Worm (Caenorhabditis elegans): ENCODE measurements around the gene ppm-1.A.

Gene ppm-1.A

ce11 chrV:10536808-10537207, 620 bp upstream of the ppm-1.A start (continued):
- TF ChIP-seq nhr-237 (tag; optimal IDR thresholded peaks at IDR 0.05) (no peak), skn-1 (tag; optimal IDR thresholded peaks at IDR 0.05) (no peak), mab-5 (tag; optimal IDR thresholded peaks at IDR 0.05) (peak; percentile 87), nhr-25 (tag; optimal IDR thresholded peaks at IDR 0.05) (peak; percentile 93), peb-1 (tag; optimal IDR thresholded peaks at IDR 0.05) (no peak), R02D3.7 (tag; optimal IDR thresholded peaks at IDR 0.05) (peak; percentile 42), lin-39 (tag; optimal IDR thresholded peaks at IDR 0.05) (peak; percentile 2), alr-1 (tag; optimal IDR thresholded peaks at IDR 0.05) (no peak), mbf-1 (tag; optimal IDR thresholded peaks at IDR 0.05) (no peak), ceh-82 (tag; optimal IDR thresholded peaks at IDR 0.05) (peak; percentile 44), aly-2 (tag; optimal IDR thresholded peaks at IDR 0.05) (no peak)

DNA sequence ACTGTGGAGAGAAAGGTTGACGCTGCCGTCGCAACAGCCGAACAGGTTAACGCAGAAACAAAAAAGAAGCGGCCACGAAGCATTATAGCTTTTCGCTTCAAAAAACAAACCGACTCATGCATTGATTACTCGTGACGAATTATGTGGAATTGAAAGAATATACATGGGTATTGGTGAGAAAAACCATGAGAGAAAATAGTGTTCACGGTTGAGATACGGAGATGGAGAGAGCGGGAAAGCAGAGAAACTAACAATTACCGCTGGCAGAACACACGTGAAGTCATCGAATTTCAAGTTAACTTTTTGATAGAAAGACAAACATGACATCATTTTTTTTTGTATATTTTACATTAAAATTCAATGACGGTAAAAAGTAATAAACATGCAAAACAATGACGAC, 863 bp downstream of the ppm-1.A start:
- TF ChIP-seq nhr-77 (tag; optimal IDR thresholded peaks at IDR 0.05) = no peak
- TF ChIP-seq F13H6.1 (tag; optimal IDR thresholded peaks at IDR 0.05) = peak; percentile 28
- no peak for TF ChIP-seq aly-2 (tag; optimal IDR thresholded peaks at IDR 0.05)
- peak; percentile 30 for TF ChIP-seq ztf-4 (tag; optimal IDR thresholded peaks at IDR 0.05)
- TF ChIP-seq mdl-1 (tag; optimal IDR thresholded peaks at IDR 0.05) = peak in 1 of 2 experiments; percentile 12
- TF ChIP-seq nhr-129 (tag; optimal IDR thresholded peaks at IDR 0.05) = peak; percentile 41
- no peak for TF ChIP-seq nhr-6 (tag; optimal IDR thresholded peaks at IDR 0.05)
- no peak for TF ChIP-seq mab-5 (tag; optimal IDR thresholded peaks at IDR 0.05)
- TF ChIP-seq C34F6.9 (tag; optimal IDR thresholded peaks at IDR 0.05) = peak; percentile 41
- TF ChIP-seq crh-2 (tag; optimal IDR thresholded peaks at IDR 0.05) = peak; percentile 33
- TF ChIP-seq unc-55 (GFP tag; optimal IDR thresholded peaks at IDR 0.05) = peak; percentile 6
- peak; percentile 27 for TF ChIP-seq skn-1 (tag; optimal IDR thresholded peaks at IDR 0.05)
- TF ChIP-seq sma-9 (GFP tag; optimal IDR thresholded peaks at IDR 0.05) = no peak
- TF ChIP-seq sma-9 (tag; optimal IDR thresholded peaks at IDR 0.05) = no peak
- TF ChIP-seq sem-4 (tag; optimal IDR thresholded peaks at IDR 0.05) = no peak
- no peak for TF ChIP-seq R02D3.7 (tag; optimal IDR thresholded peaks at IDR 0.05)
- TF ChIP-seq lsy-2 (tag; optimal IDR thresholded peaks at IDR 0.05) = peak in 1 of 2 experiments; percentile 10
- no peak for TF ChIP-seq lin-11 (tag; optimal IDR thresholded peaks at IDR 0.05)
- TF ChIP-seq fos-1 (tag; optimal IDR thresholded peaks at IDR 0.05) = peak; percentile 53
- TF ChIP-seq nhr-25 (tag; optimal IDR thresholded peaks at IDR 0.05) = peak; percentile 6
- TF ChIP-seq ama-1 (optimal IDR thresholded peaks at IDR 0.05) = peak; percentile 62
- TF ChIP-seq lin-13 (GFP tag; optimal IDR thresholded peaks at IDR 0.05) = peak; percentile 28
- TF ChIP-seq ztf-1 (GFP tag; conservative IDR thresholded peaks at IDR 0.05) = no peak

DNA sequence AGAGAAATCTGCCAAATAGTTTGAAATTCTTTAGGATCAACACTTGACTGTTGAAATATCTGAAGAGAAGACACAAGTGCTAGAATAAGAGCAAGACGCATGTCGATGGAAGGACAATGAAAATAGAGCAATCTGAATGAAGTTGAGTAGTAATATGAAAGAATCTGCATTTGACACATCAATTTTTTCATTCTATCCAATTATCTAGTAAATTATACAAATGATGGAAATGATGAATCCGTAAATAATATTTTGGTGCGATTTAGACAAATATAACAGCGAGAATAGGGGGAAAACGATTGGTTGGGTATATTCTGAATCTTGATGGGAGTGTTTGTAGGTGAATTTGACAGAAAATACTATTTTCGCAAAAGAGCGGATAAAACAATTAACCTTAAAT, 3.5 kb downstream of the ppm-1.A start, which contains the start of gene txt-10:
TSS of gene txt-10 (minus strand) at position 101 of the 400 bp plus-strand sequence.
- TF ChIP-seq sma-3 (GFP tag; optimal IDR thresholded peaks at IDR 0.05) (no peak), aly-2 (tag; optimal IDR thresholded peaks at IDR 0.05) (no peak), nhr-129 (tag; optimal IDR thresholded peaks at IDR 0.05) (no peak), ceh-16 (tag; optimal IDR thresholded peaks at IDR 0.05) (no peak), blmp-1 (tag; optimal IDR thresholded peaks at IDR 0.05; ENCODE audit: insufficient read depth) (no peak), lin-11 (tag; optimal IDR thresholded peaks at IDR 0.05) (no peak), nhr-11 (tag; optimal IDR thresholded peaks at IDR 0.05) (no peak), nhr-25 (tag; optimal IDR thresholded peaks at IDR 0.05) (no peak), zag-1 (tag; optimal IDR thresholded peaks at IDR 0.05) (no peak), sem-4 (tag; optimal IDR thresholded peaks at IDR 0.05) (no peak)

ce11 chrV:10529600-10529999, 6.6 kb downstream of the ppm-1.A start:
- TF ChIP-seq nhr-10 (tag; optimal IDR thresholded peaks at IDR 0.05) (no peak), mab-5 (tag; optimal IDR thresholded peaks at IDR 0.05) (no peak), fos-1 (tag; optimal IDR thresholded peaks at IDR 0.05) (peak; percentile 22), unc-62 (GFP tag; optimal IDR thresholded peaks at IDR 0.05) (no peak), aly-2 (tag; optimal IDR thresholded peaks at IDR 0.05) (no peak)

DNA sequence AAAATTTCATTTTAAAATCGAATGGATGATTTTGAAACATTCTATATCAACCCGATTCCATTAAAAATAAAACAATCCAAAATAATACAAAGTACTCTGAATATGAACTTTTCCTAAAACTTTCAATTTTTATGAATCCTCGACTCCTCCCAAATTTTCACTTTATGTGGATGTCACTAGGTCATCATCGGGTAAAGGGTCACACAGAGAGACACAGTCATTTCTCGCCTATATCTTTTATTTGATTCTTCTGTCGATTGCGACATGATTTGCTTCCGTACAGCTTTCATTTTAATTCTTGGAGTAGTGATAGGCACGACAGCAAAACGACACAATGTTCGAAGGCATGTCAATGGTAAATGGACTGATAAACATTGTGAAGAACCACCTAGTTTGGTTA, 7.7 kb downstream of the ppm-1.A start, which contains the start of gene F25D1.3:
TSS of gene F25D1.3 (plus strand) at position 225 of the 400 bp plus-strand sequence.
- TF ChIP-seq nhr-25 (tag; optimal IDR thresholded peaks at IDR 0.05) (no peak), blmp-1 (tag; optimal IDR thresholded peaks at IDR 0.05; ENCODE audit: insufficient read depth) (peak; percentile 30)

All from whole organism, L2 larva.